Worm (Caenorhabditis elegans) whole organism, L4 larva: Measurements from ENCODE around the gene T19B10.5.

Source experiments
- F26F4.8 ChIP-seq: fragments of 200-800 bp; sonication (Bioruptor generic); conservative IDR thresholded peaks from 2 replicates; pipeline ENCODE4 v1.3.6; 2022; ENCODE audit warnings: missing genetic modification characterization, missing compliant biosample characterization
- R02D3.7 ChIP-seq: fragments of 150-350 bp; sonication (generic microtip); optimal IDR thresholded peaks from 3 replicates; lab custom pipeline; 2014; ENCODE audit warnings: missing biosample characterization, missing genetic modification characterization
- ceh-62 ChIP-seq: sonication (generic microtip); optimal IDR thresholded peaks from 2 replicates; lab custom pipeline; 2017; ENCODE audit warnings: missing biosample characterization, missing genetic modification characterization
- ces-1 ChIP-seq: fragments of 150-350 bp; sonication (generic microtip); optimal IDR thresholded peaks from 4 replicates; lab custom pipeline; 2014; ENCODE audit warnings: missing biosample characterization, missing genetic modification reagents, missing genetic modification characterization
- cey-2 ChIP-seq: sonication (generic microtip); optimal IDR thresholded peaks from 3 replicates; lab custom pipeline; 2017; ENCODE audit warnings: missing genetic modification characterization, mild to moderate bottlenecking, missing compliant biosample characterization, antibody characterized with exemption, borderline replicate concordance; ENCODE audit not compliant: insufficient read depth
- daf-8 ChIP-seq: fragments of 200-800 bp; sonication (Bioruptor generic); IDR thresholded peaks from 2 replicates; pipeline ENCODE4 v1.3.6; 2022; ENCODE audit warnings: missing genetic modification characterization, missing compliant biosample characterization
- egl-27 ChIP-seq: sonication (generic microtip); optimal IDR thresholded peaks from 3 replicates; lab custom pipeline; 2017; ENCODE audit warnings: missing biosample characterization, missing genetic modification reagents, missing genetic modification characterization
- lin-1 ChIP-seq: fragments of 200-800 bp; sonication (Bioruptor generic); IDR thresholded peaks from 2 replicates; pipeline ENCODE4 v1.3.6; 2022; ENCODE audit warnings: missing genetic modification reagents, missing genetic modification characterization, missing compliant biosample characterization
- lin-15B ChIP-seq: fragments of 150-350 bp; sonication (generic microtip); optimal IDR thresholded peaks from 3 replicates; lab custom pipeline; 2014; ENCODE audit warnings: missing biosample characterization, missing genetic modification characterization
- mep-1 ChIP-seq: fragments of 150-350 bp; sonication (generic microtip); optimal IDR thresholded peaks from 3 replicates; lab custom pipeline; 2014; ENCODE audit warnings: missing biosample characterization, missing genetic modification characterization
- nhr-25 ChIP-seq: sonication (generic microtip); optimal IDR thresholded peaks from 2 replicates; lab custom pipeline; 2017; ENCODE audit warnings: missing genetic modification characterization, mild to moderate bottlenecking, missing compliant biosample characterization, antibody characterized with exemption, moderate library complexity, borderline replicate concordance; ENCODE audit not compliant: insufficient read depth
- nhr-28 ChIP-seq: fragments of 150-350 bp; optimal IDR thresholded peaks from 2 replicates; lab custom pipeline; 2014; ENCODE audit warnings: missing biosample characterization, missing genetic modification characterization
- sdz-12 ChIP-seq: fragments of 200-800 bp; sonication (Bioruptor generic); optimal IDR thresholded peaks from 2 replicates; lab custom pipeline; 2018; ENCODE audit warnings: mild to moderate bottlenecking, missing genetic modification characterization, missing compliant biosample characterization
- unc-62 ChIP-seq, 3 experiments: fragments of 150-350 bp in 1 of 3; sonication (generic microtip); optimal IDR thresholded peaks in 2 of 3; peaks in 1 of 3; 1 replicate in 1 of 3; 2 replicates in 2 of 3; lab custom pipeline; 2014 to 2017; ENCODE audit warnings: missing biosample characterization in 3 of 3, missing genetic modification characterization in 3 of 3, missing genetic modification reagents in 3 of 3, missing genotype in 1 of 3

DNA sequence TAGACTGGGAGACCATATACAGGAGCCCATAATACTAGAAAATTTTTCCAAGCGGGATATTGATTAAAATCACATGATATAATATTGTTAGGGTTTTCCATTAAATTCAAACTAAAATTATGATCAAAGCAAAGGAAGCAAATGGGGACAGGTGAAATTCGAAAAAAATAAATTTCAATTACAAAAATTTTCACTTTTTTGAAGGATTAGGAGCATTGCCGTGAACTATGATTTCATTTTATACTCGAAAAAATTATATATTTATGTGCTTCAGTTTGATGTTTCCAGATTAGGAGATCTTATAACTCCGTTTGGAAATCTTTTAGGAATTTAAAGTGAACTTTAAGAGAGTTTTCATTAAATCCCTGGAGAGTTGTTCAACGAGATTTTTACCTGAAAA is 26.2 kb downstream of the T19B10.5 start, which contains the start of gene F07B10.7:
- TF ChIP-seq mep-1 (tag; lab: Kevin White, UChicago) (no peak), R02D3.7 (tag; lab: Kevin White, UChicago) (no peak), F26F4.8 (no peak), cey-2 (tag; lab: Kevin White, UChicago) (no peak), nhr-25 (tag; lab: Kevin White, UChicago) (no peak), egl-27 (tag; lab: Kevin White, UChicago) (no peak), daf-8 (GFP tag; lab: Robert Waterston, UW) (no peak), ceh-62 (no peak), unc-62 (GFP tag; optimal IDR thresholded peaks at IDR 0.05 in 1 of 2; lab: Kevin White, UChicago) (no peak), unc-62 (tag; optimal IDR thresholded peaks at IDR 0.05; lab: Kevin White, UChicago) (no peak), lin-15B (tag; lab: Kevin White, UChicago) (no peak), ces-1 (no peak), lin-1 (GFP tag; lab: Robert Waterston, UW) (no peak), nhr-28 (tag; lab: Kevin White, UChicago) (no peak), sdz-12 (GFP tag; lab: Kevin White, UChicago) (no peak)
